Worm (Caenorhabditis elegans): ENCODE measurements around the gene srj-11.

srj-11 gene

DNA sequence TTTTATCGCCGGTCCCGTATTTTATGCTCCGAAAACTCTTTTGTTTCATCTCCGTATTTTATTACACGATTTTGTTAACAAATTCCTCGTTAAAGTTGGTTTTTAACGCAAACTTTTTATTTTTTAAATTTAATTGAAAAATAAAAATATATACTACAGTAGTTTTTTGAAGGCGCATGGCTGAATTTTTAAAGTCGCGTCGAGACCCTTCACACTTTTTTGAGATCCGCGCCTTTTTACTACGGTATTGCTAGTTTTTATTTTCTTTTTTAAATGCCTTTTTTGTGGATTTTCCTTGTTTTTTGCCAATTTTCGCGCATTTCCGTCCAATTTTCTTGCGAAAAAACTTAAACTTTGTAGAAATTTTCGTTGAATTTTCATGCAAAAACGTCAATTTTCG, 36.8 kb upstream of the srj-11 start (continued):
- TF ChIP-seq nhr-120 (GFP tag; IDR thresholded peaks at IDR 0.05) (no peak), ceh-100 (GFP tag; IDR thresholded peaks at IDR 0.05) (no peak), gei-17 (GFP tag; optimal IDR thresholded peaks at IDR 0.05) (no peak), F22D6.2 (tag; optimal IDR thresholded peaks at IDR 0.05) (no peak), snpc-3.4 (tag; optimal IDR thresholded peaks at IDR 0.05) (no peak), F52B5.7 (tag; optimal IDR thresholded peaks at IDR 0.05) (no peak), K11D2.4 (GFP tag; IDR thresholded peaks at IDR 0.05) (no peak), mel-28 (tag; optimal IDR thresholded peaks at IDR 0.05; ENCODE audit: borderline replicate concordance) (no peak), F57A8.1 (GFP tag; optimal IDR thresholded peaks at IDR 0.05) (no peak), ztf-3 (GFP tag; optimal IDR thresholded peaks at IDR 0.05) (no peak), B0035.1 (tag; optimal IDR thresholded peaks at IDR 0.05) (no peak), snpc-1.1 (tag; optimal IDR thresholded peaks at IDR 0.05; ENCODE audit: insufficient read depth) (peak; percentile 53), aptf-2 (GFP tag; conservative IDR thresholded peaks at IDR 0.05) (no peak), mes-4 (tag; optimal IDR thresholded peaks at IDR 0.05) (no peak), ztf-18 (tag; optimal IDR thresholded peaks at IDR 0.05) (no peak), ets-4 (GFP tag; optimal IDR thresholded peaks at IDR 0.05) (no peak), mxl-1 (tag; optimal IDR thresholded peaks at IDR 0.05) (no peak), madf-10 (tag; optimal IDR thresholded peaks at IDR 0.05) (no peak), bed-1 (GFP tag; IDR thresholded peaks at IDR 0.05) (no peak), sea-2 (GFP tag; IDR thresholded peaks at IDR 0.05) (no peak), rcor-1 (GFP tag; IDR thresholded peaks at IDR 0.05) (no peak), cebp-1 (GFP tag; IDR thresholded peaks at IDR 0.05) (no peak), cebp-1 (tag; optimal IDR thresholded peaks at IDR 0.05) (no peak), dox-1 (GFP tag; IDR thresholded peaks at IDR 0.05) (peak; percentile 48; the same call in 1 of the 2 replicates), ceh-40 (GFP tag; IDR thresholded peaks at IDR 0.05) (no peak), ceh-58 (GFP tag; IDR thresholded peaks at IDR 0.05) (no peak), ztf-25 (GFP tag; IDR thresholded peaks at IDR 0.05) (no peak), F55B11.4 (tag; optimal IDR thresholded peaks at IDR 0.05; ENCODE audit: borderline replicate concordance, insufficient read depth) (no peak), C17E4.6 (GFP tag; IDR thresholded peaks at IDR 0.05) (no peak), nfya-2 (GFP tag; IDR thresholded peaks at IDR 0.05) (no peak), T26A5.8 (tag; optimal IDR thresholded peaks at IDR 0.05) (no peak), hmg-1.2 (GFP tag; IDR thresholded peaks at IDR 0.05) (0 out of 2 replicates have a peak, but pooled peaks have one; percentile 12), F49E8.2 (tag; optimal IDR thresholded peaks at IDR 0.05; ENCODE audit: insufficient read depth) (no peak), nfyb-1 (GFP tag; IDR thresholded peaks at IDR 0.05) (no peak)

- TF ChIP-seq nhr-80 (tag; optimal IDR thresholded peaks at IDR 0.05) = no peak
- TF ChIP-seq hmg-1.2 (GFP tag; IDR thresholded peaks at IDR 0.05) = 0 out of 2 replicates have a peak, but pooled peaks have one; percentile 9
- no peak for TF ChIP-seq Y79H2A.3 (GFP tag; conservative IDR thresholded peaks at IDR 0.05)
- no peak for TF ChIP-seq snpc-1.3 (tag; optimal IDR thresholded peaks at IDR 0.05; ENCODE audit: insufficient read depth)
- no peak for TF ChIP-seq ztf-22 (GFP tag; optimal IDR thresholded peaks at IDR 0.05)
- no peak for TF ChIP-seq B0336.3 (GFP tag; IDR thresholded peaks at IDR 0.05)
- no peak for TF ChIP-seq ama-1 (optimal IDR thresholded peaks at IDR 0.05)
- TF ChIP-seq ama-1 (GFP tag; optimal IDR thresholded peaks at IDR 0.05) = no peak
These were observed 32.3 kb upstream of the srj-11 start for ce11 chrV:3208940-3209339.

All from whole organism, young adult.